Fruit fly (Drosophila melanogaster) whole organism, wandering third instar larva: Measurements from ENCODE around the gene grsm.
A peak's percentile ranks its signal among the peaks of the same experiment; 100 is the strongest.

Source experiments
- Abd-B ChIP-seq: fragments of >200 bp; optimal IDR thresholded peaks from 2 replicates; lab custom pipeline; 2017; ENCODE audit warnings: missing biosample characterization, missing genetic modification characterization
- CG32264 ChIP-seq: fragments of 200-800 bp; sonication (Bioruptor generic); optimal IDR thresholded peaks from 2 replicates; lab custom pipeline; 2016; ENCODE audit warnings: missing biosample characterization, missing genetic modification characterization
- CG9705 ChIP-seq: fragments of 200-800 bp; sonication (Bioruptor generic); optimal IDR thresholded peaks from 2 replicates; lab custom pipeline; 2018; ENCODE audit warnings: missing biosample characterization, mild to moderate bottlenecking, missing genetic modification characterization
- CrebA ChIP-seq: fragments of 200-800 bp; sonication (Bioruptor generic); optimal IDR thresholded peaks from 2 replicates; lab custom pipeline; 2016; ENCODE audit warnings: missing biosample characterization, mild to moderate bottlenecking, missing genetic modification characterization, borderline replicate concordance
- Dfd ChIP-seq: fragments of >200 bp; optimal IDR thresholded peaks from 2 replicates; lab custom pipeline; 2017; ENCODE audit warnings: missing biosample characterization, missing genetic modification characterization
- Dif ChIP-seq: fragments of 200-275, 200-300 bp; sonication (Bioruptor generic); optimal IDR thresholded peaks from 2 replicates; lab custom pipeline; 2018; ENCODE audit warnings: missing biosample characterization, missing genetic modification characterization; ENCODE audit not compliant: partially characterized antibody
- GATAd ChIP-seq: sonication (Bioruptor generic); optimal IDR thresholded peaks from 2 replicates; lab custom pipeline; 2016; ENCODE audit warnings: missing biosample characterization, missing genetic modification characterization
- HLH106 ChIP-seq: fragments of 200-800 bp; optimal IDR thresholded peaks from 3 replicates; lab custom pipeline; 2019; ENCODE audit warnings: missing biosample characterization, mild to moderate bottlenecking, missing genetic modification characterization, moderate library complexity
- Hnf4 ChIP-seq: fragments of 200-800 bp; sonication (Bioruptor generic); optimal IDR thresholded peaks from 2 replicates; lab custom pipeline; 2016; ENCODE audit warnings: missing biosample characterization, mild to moderate bottlenecking, missing genetic modification characterization
- Hr78 ChIP-seq: fragments of >200 bp; optimal IDR thresholded peaks from 2 replicates; lab custom pipeline; 2017; ENCODE audit warnings: missing biosample characterization, missing genetic modification characterization
- Hr83 ChIP-seq: fragments of 200-300 bp; sonication (Bioruptor generic); optimal IDR thresholded peaks from 2 replicates; lab custom pipeline; 2016; ENCODE audit warnings: missing biosample characterization, mild to moderate bottlenecking, missing genetic modification characterization, moderate library complexity; ENCODE audit not compliant: poor library complexity, severe bottlenecking
- Jra ChIP-seq: sonication (Bioruptor generic); optimal IDR thresholded peaks from 2 replicates; lab custom pipeline; 2016; ENCODE audit warnings: missing biosample characterization, missing genetic modification characterization
- Mio ChIP-seq: sonication (Bioruptor generic); optimal IDR thresholded peaks from 2 replicates; lab custom pipeline; 2016; ENCODE audit warnings: missing biosample characterization, missing genetic modification characterization
- Myc ChIP-seq: fragments of >200 bp; optimal IDR thresholded peaks from 2 replicates; lab custom pipeline; 2017
- N ChIP-seq: fragments of >200 bp; optimal IDR thresholded peaks from 2 replicates; lab custom pipeline; 2018; ENCODE audit warnings: missing biosample characterization, missing external identifiers, missing genetic modification characterization
- OdsH ChIP-seq: fragments of 200-800 bp; sonication (Bioruptor generic); optimal IDR thresholded peaks from 2 replicates; lab custom pipeline; 2016; ENCODE audit warnings: missing biosample characterization, mild to moderate bottlenecking, missing genetic modification characterization
- Rel ChIP-seq, 2 experiments: fragments of 200-800 bp; sonication (Bioruptor generic) in 1 of 2; optimal IDR thresholded peaks; 2 replicates in 1 of 2; 3 replicates in 1 of 2; lab custom pipeline; 2016 to 2019; ENCODE audit warnings: mild to moderate bottlenecking in 2 of 2, missing biosample characterization in 2 of 2, missing genetic modification characterization in 2 of 2, moderate library complexity in 1 of 2
- Sp1 ChIP-seq: fragments of 200-800 bp; sonication (Bioruptor generic); optimal IDR thresholded peaks from 3 replicates; lab custom pipeline; 2019; ENCODE audit warnings: missing biosample characterization, mild to moderate bottlenecking, missing genetic modification characterization, moderate library complexity
- Vsx2 ChIP-seq: fragments of 200-300, 225-300 bp; sonication (Bioruptor generic); optimal IDR thresholded peaks from 2 replicates; lab custom pipeline; 2018; ENCODE audit warnings: missing biosample characterization, missing genetic modification characterization; ENCODE audit not compliant: partially characterized antibody
- br ChIP-seq: fragments of 200-800 bp; sonication (Bioruptor generic); optimal IDR thresholded peaks from 2 replicates; lab custom pipeline; 2016; ENCODE audit warnings: missing biosample characterization, missing genetic modification characterization
- brk ChIP-seq: fragments of 200-800 bp; sonication (Bioruptor generic); optimal IDR thresholded peaks from 2 replicates; lab custom pipeline; 2016; ENCODE audit warnings: missing biosample characterization, mild to moderate bottlenecking, missing genetic modification characterization
- dl ChIP-seq, 2 experiments: fragments of 175-275, 200-275 bp in 1 of 2; fragments of 200-275 bp in 1 of 2; sonication (Bioruptor generic); optimal IDR thresholded peaks; lab custom pipeline; 2018; ENCODE audit warnings: mild to moderate bottlenecking in 2 of 2, missing biosample characterization in 2 of 2, missing genetic modification characterization in 2 of 2, moderate library complexity in 2 of 2; ENCODE audit not compliant: partially characterized antibody in 2 of 2, insufficient read depth in 1 of 2
- dmrt93B ChIP-seq: fragments of 200-800 bp; sonication (Bioruptor generic); optimal IDR thresholded peaks from 2 replicates; lab custom pipeline; 2018; ENCODE audit warnings: missing biosample characterization, mild to moderate bottlenecking, missing genetic modification characterization
- dsf ChIP-seq: sonication (Bioruptor generic); optimal IDR thresholded peaks from 2 replicates; lab custom pipeline; 2016; ENCODE audit warnings: missing biosample characterization, missing genetic modification characterization, borderline replicate concordance
- ey ChIP-seq: fragments of 200-800 bp; sonication (Bioruptor generic); optimal IDR thresholded peaks from 2 replicates; lab custom pipeline; 2016; ENCODE audit warnings: missing biosample characterization, missing genetic modification characterization
- foxo ChIP-seq, 2 experiments: fragments of 200-800 bp; sonication (Bioruptor generic); optimal IDR thresholded peaks; 2 replicates in 1 of 2; 3 replicates in 1 of 2; lab custom pipeline; 2016 to 2017; ENCODE audit warnings: missing biosample characterization in 2 of 2, missing genetic modification characterization in 2 of 2
- fru ChIP-seq: fragments of 200-800 bp; sonication (Bioruptor generic); optimal IDR thresholded peaks from 3 replicates; lab custom pipeline; 2016; ENCODE audit warnings: missing biosample characterization, mild to moderate bottlenecking, missing genetic modification characterization
- h ChIP-seq: fragments of 200-800 bp; sonication (Bioruptor generic); optimal IDR thresholded peaks from 3 replicates; lab custom pipeline; 2016; ENCODE audit warnings: missing biosample characterization, mild to moderate bottlenecking, missing genetic modification characterization
- jim ChIP-seq: fragments of 175-275, 200-325 bp; sonication (Bioruptor generic); optimal IDR thresholded peaks from 2 replicates; lab custom pipeline; 2016; ENCODE audit warnings: missing biosample characterization, mild to moderate bottlenecking, missing genetic modification characterization
- lola ChIP-seq: fragments of >200 bp; optimal IDR thresholded peaks from 2 replicates; lab custom pipeline; 2017; ENCODE audit warnings: missing biosample characterization, missing genetic modification characterization
- pan ChIP-seq: fragments of >200 bp; optimal IDR thresholded peaks from 2 replicates; lab custom pipeline; 2017
- psq ChIP-seq: fragments of 200-800 bp; sonication (Bioruptor generic); optimal IDR thresholded peaks from 3 replicates; lab custom pipeline; 2017; ENCODE audit warnings: missing biosample characterization, mild to moderate bottlenecking, missing genetic modification characterization, moderate library complexity
- rgr ChIP-seq: fragments of 200-800 bp; sonication (Bioruptor generic); optimal IDR thresholded peaks from 3 replicates; lab custom pipeline; 2016; ENCODE audit warnings: missing biosample characterization, mild to moderate bottlenecking, missing genetic modification characterization
- sage ChIP-seq: fragments of 200-800 bp; sonication (Bioruptor generic); optimal IDR thresholded peaks from 2 replicates; lab custom pipeline; 2016; ENCODE audit warnings: missing biosample characterization, mild to moderate bottlenecking, missing genetic modification characterization
- sv ChIP-seq: fragments of 200-800 bp; sonication (Bioruptor generic); optimal IDR thresholded peaks from 3 replicates; lab custom pipeline; 2016; ENCODE audit warnings: missing biosample characterization, missing genetic modification characterization
- tai ChIP-seq: sonication (Bioruptor generic); optimal IDR thresholded peaks from 2 replicates; lab custom pipeline; 2016; ENCODE audit warnings: missing biosample characterization, missing genetic modification characterization
- usp ChIP-seq: fragments of >200 bp; optimal IDR thresholded peaks from 2 replicates; lab custom pipeline; 2017; ENCODE audit warnings: missing biosample characterization, missing genetic modification characterization
- woc ChIP-seq: sonication (Bioruptor generic); optimal IDR thresholded peaks from 2 replicates; lab custom pipeline; 2016; ENCODE audit warnings: missing biosample characterization, mild to moderate bottlenecking, missing genetic modification characterization

grsm gene

dm6 chr3R:13012351-13012750, 44.8 kb upstream of the grsm start:
- TF ChIP-seq foxo (GFP tag; optimal IDR thresholded peaks at IDR 0.05; lab: Kevin White, UChicago) (peak; percentile 64 to 83), Myc (no peak), usp (GFP tag; lab: Kevin White, UChicago) (no peak), fru (GFP tag; lab: Kevin White, UChicago) (peak; percentile 83), Dif (GFP tag; lab: Kevin White, UChicago) (peak; percentile 41), Hr78 (GFP tag; lab: Kevin White, UChicago) (no peak), woc (peak; percentile 47), Rel (GFP tag; optimal IDR thresholded peaks at IDR 0.05; lab: Kevin White, UChicago) (no peak), Rel (tag; optimal IDR thresholded peaks at IDR 0.05; lab: Kevin White, UChicago) (peak; percentile 60), jim (GFP tag; lab: Kevin White, UChicago) (peak; percentile 11), Vsx2 (no peak), N (GFP tag; lab: Kevin White, UChicago) (peak; percentile 72), Jra (GFP tag; lab: Kevin White, UChicago) (peak; percentile 49), dsf (no peak), Mio (GFP tag; lab: Kevin White, UChicago) (no peak), pan (lab: Kevin White, UChicago) (no peak), dmrt93B (GFP tag; lab: Kevin White, UChicago) (no peak), br (GFP tag; lab: Kevin White, UChicago) (peak; percentile 81), h (peak; percentile 85), OdsH (GFP tag; lab: Kevin White, UChicago) (peak; percentile 64), HLH106 (tag; lab: Kevin White, UChicago) (peak; percentile 61), dl (GFP tag; optimal IDR thresholded peaks at IDR 0.05; lab: Kevin White, UChicago; ENCODE audit: insufficient read depth in 1 of 2, partially characterized antibody in 2 of 2) (no peak), CrebA (GFP tag; lab: Kevin White, UChicago) (no peak), sage (GFP tag; lab: Kevin White, UChicago) (no peak), CG32264 (GFP tag; lab: Kevin White, UChicago) (peak; percentile 21), brk (GFP tag; lab: Kevin White, UChicago) (no peak), Abd-B (no peak), lola (no peak), Hr83 (GFP tag; lab: Kevin White, UChicago) (peak; percentile 78), tai (GFP tag; lab: Kevin White, UChicago) (no peak), Dfd (GFP tag; lab: Kevin White, UChicago) (no peak), rgr (GFP tag; lab: Kevin White, UChicago) (peak; percentile 80), GATAd (GFP tag; lab: Kevin White, UChicago) (no peak), Sp1 (GFP tag; lab: Kevin White, UChicago) (peak; percentile 60), psq (peak; percentile 75), CG9705 (GFP tag; lab: Kevin White, UChicago) (peak; percentile 7), sv (peak; percentile 45), ey (GFP tag; lab: Kevin White, UChicago) (peak; percentile 82), Hnf4 (no peak)

DNA sequence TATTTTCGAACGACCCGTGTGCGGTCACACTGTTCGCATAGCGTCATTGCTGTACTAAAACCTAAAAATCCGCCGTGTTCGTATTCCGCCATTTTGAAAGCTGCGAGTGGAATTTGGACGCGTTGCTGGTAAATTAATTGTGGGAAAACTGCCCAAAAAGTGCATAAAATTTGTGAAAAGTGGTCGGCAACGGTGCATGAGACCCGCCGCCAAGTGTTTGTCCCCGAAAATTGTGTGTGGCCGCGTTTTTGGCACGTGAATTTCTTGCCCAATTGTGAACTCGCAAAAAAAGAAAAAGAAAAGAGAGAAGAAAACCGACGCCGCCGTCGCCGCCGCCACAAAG, 44.1 kb upstream of the grsm start, which contains the start of gene CtBP:
Gene CtBP (plus strand): TSS at position 29 of the 343 bp plus-strand sequence.
- TF ChIP-seq CG32264 (GFP tag; lab: Kevin White, UChicago) = no peak
- TF ChIP-seq Rel (GFP tag; optimal IDR thresholded peaks at IDR 0.05; lab: Kevin White, UChicago) = no peak
- peak; percentile 8 for TF ChIP-seq Rel (tag; optimal IDR thresholded peaks at IDR 0.05; lab: Kevin White, UChicago)
- TF ChIP-seq dsf = no peak
- no peak for TF ChIP-seq N (GFP tag; lab: Kevin White, UChicago)
